Worm (Caenorhabditis elegans) whole organism, midembryonic: ENCODE data around the gene M106.2.

ENCODE experiments used
- cog-1 ChIP-seq: sonication (generic microtip); optimal IDR thresholded peaks from 2 replicates; lab custom pipeline; 2016; ENCODE audit warnings: missing genetic modification characterization, missing compliant biosample characterization
- flt-1 ChIP-seq: fragments of 200-800 bp; sonication (Bioruptor generic); IDR thresholded peaks from 2 replicates; pipeline ENCODE4 v1.3.6; 2022; ENCODE audit warnings: missing genetic modification characterization, missing compliant biosample characterization
- klf-2 ChIP-seq: fragments of 200-800 bp; sonication (Bioruptor generic); conservative IDR thresholded peaks from 2 replicates; pipeline ENCODE4 v1.3.6; 2022; ENCODE audit warnings: missing genetic modification reagents, missing genetic modification characterization, missing compliant biosample characterization
- tab-1 ChIP-seq: fragments of 200-800 bp; sonication (Bioruptor generic); IDR thresholded peaks from 2 replicates; pipeline ENCODE4 v1.3.6; 2022; ENCODE audit warnings: missing genetic modification characterization, missing compliant biosample characterization
- ztf-29 ChIP-seq: fragments of 200-800 bp; sonication (Bioruptor generic); IDR thresholded peaks from 2 replicates; pipeline ENCODE4 v1.3.6; 2022; ENCODE audit warnings: missing genetic modification reagents, missing genetic modification characterization, missing compliant biosample characterization

DNA sequence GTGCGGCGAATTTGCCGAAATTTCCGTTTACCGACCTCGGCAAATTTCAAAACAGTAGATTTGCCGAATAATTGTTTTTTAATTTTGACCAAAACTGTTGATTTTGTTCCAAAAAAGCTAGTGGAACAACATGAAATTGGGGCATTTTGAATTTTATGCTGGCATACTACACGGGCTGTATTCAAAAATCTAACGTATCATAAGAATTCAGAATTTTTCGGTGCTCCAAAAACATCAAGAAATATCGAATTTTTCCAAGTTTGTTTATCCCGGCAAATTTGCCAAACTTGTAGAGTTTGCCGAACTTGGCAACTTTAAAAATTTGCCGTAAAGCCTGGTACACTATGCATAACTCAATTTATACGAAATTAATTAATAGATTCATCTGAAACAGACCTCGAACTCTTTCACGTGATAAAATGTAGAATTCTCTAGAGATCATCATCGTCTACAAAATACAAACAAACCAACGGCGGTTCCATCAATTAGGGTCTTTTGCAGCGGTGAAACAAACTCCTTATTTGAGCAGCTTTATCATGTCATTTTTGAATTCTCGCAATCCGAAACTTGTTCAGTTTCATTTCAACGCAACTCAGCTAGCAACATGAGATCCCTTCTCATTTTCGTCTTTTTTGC is 41.0 kb downstream of the M106.2 start, which contains the start of gene R06F6.14:
- TF ChIP-seq klf-2 (GFP tag; lab: Robert Waterston, UW) (no peak), ztf-29 (GFP tag; lab: Robert Waterston, UW) (no peak), cog-1 (tag; lab: Kevin White, UChicago) (no peak), flt-1 (GFP tag; lab: Robert Waterston, UW) (no peak), tab-1 (no peak)
